Fruit fly (Drosophila melanogaster) whole organism, prepupa: ENCODE data around the gene CG2577.

Experiments
- CG16779 ChIP-seq: fragments of 200-800 bp; sonication (Bioruptor generic); optimal IDR thresholded peaks from 3 replicates; lab custom pipeline; 2017; ENCODE audit warnings: missing biosample characterization, mild to moderate bottlenecking, missing genetic modification characterization
- Hr39 ChIP-seq: fragments of 200-800 bp; sonication (Bioruptor generic); optimal IDR thresholded peaks from 2 replicates; lab custom pipeline; 2016; ENCODE audit warnings: missing biosample characterization, missing genetic modification characterization
- net ChIP-seq: fragments of 200-800 bp; sonication (Bioruptor generic); optimal IDR thresholded peaks from 3 replicates; lab custom pipeline; 2016; ENCODE audit warnings: missing biosample characterization, missing genetic modification characterization
- svp ChIP-seq: fragments of 200-800 bp; sonication (Bioruptor generic); peaks from one replicate; lab custom pipeline; 2016; ENCODE audit warnings: missing biosample characterization, missing genetic modification characterization

DNA sequence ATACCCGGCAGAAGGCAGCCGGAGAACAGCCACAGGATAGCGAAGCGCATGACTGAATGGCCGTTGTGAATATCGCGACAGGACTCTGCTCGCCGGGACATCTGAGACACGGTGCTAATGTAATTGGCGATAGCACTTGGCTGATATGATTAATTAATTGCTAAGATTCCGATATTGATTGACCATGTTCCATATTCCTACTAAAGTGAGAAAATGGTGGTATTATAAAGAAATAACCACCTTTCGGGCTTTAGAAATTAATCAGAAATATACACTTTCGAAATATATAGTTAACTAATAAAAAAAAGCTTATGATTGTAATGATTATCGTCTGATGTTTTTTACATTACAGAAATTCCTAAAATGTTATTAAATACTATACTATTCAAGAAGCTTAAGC, 4.7 kb downstream of the CG2577 start, which contains the start of gene Ir11a:
- TF ChIP-seq CG16779 (tag; lab: Kevin White, UChicago) (no peak), Hr39 (GFP tag; lab: Kevin White, UChicago) (no peak), net (GFP tag; lab: Kevin White, UChicago) (no peak), svp (no peak)
